Worm (Caenorhabditis elegans): ENCODE data around the gene smf-3.

smf-3 gene

DNA sequence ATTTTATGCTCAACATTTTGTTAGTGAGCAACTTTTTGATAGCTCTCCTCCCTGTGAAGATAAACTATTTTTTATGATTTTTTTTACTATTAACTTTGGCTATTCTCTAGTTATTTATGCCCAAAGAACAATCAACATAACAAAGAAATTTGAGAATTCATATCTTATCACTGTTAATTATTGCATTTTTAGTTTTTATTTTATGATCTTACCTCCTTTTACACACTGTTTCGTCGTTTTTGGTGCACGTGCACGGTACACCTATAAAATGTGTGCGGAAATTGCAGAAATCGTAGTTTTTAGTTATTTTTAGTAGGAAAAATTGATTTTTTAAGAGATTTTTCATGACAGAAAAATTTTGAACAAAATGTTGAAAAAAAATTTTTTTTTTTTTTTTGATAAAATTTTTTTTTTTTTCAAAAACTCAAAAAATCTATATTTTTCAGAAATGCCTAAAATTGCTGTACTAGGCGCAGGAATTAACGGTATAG, 4.9 kb upstream of the smf-3 start, which contains the start of gene daao-1:
Gene daao-1 (plus strand): TSS at position 441 of the 491 bp plus-strand sequence.
- TF ChIP-seq nhr-237 (tag; optimal IDR thresholded peaks at IDR 0.05) (no peak), ceh-39 (tag; optimal IDR thresholded peaks at IDR 0.05) (no peak), M03D4.4 (tag; optimal IDR thresholded peaks at IDR 0.05) (no peak), lin-13 (tag; optimal IDR thresholded peaks at IDR 0.05) (no peak), nhr-28 (tag; optimal IDR thresholded peaks at IDR 0.05) (no peak), sptf-1 (tag; optimal IDR thresholded peaks at IDR 0.05) (no peak), mls-2 (tag; optimal IDR thresholded peaks at IDR 0.05) (no peak), bed-3 (GFP tag; optimal IDR thresholded peaks at IDR 0.05) (no peak), pha-4 (tag; optimal IDR thresholded peaks at IDR 0.05) (no peak), mab-5 (tag; optimal IDR thresholded peaks at IDR 0.05) (no peak), snpc-4 (tag; optimal IDR thresholded peaks at IDR 0.05) (no peak), nhr-76 (tag; optimal IDR thresholded peaks at IDR 0.05) (no peak), cnd-1 (tag; optimal IDR thresholded peaks at IDR 0.05) (no peak), zip-8 (tag; optimal IDR thresholded peaks at IDR 0.05) (no peak), ztf-11 (tag; optimal IDR thresholded peaks at IDR 0.05) (no peak), ces-1 (GFP tag; optimal IDR thresholded peaks at IDR 0.05) (no peak), elt-3 (tag; optimal IDR thresholded peaks at IDR 0.05) (no peak)

DNA sequence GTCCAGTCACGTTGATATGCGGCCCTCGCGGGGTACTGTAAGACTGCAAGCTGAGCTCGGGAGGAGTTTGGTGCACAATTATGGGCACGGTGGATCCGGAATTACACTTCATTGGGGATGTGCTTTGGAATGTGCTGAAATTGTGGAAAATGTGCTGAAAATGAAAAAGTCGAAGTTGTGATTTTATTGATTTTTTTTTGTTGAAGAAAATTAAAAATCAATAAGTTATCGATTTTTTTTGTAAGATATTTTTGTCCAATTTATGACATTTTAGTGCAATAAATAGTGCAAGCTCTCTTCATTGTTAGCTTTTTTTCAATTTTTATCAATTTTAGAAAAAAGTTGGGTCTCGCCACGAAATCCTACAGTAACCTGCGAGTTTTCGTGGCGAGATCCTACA, 1.8 kb upstream of the smf-3 start:
- TF ChIP-seq blmp-1 (tag; optimal IDR thresholded peaks at IDR 0.05) (no peak), bed-3 (GFP tag; optimal IDR thresholded peaks at IDR 0.05) (no peak), mls-2 (tag; optimal IDR thresholded peaks at IDR 0.05) (no peak), mep-1 (tag; optimal IDR thresholded peaks at IDR 0.05) (no peak), ces-1 (GFP tag; optimal IDR thresholded peaks at IDR 0.05) (no peak), nhr-12 (tag; optimal IDR thresholded peaks at IDR 0.05) (no peak), ham-2 (GFP tag; optimal IDR thresholded peaks at IDR 0.05) (no peak), drap-1 (GFP tag; optimal IDR thresholded peaks at IDR 0.05) (no peak), mab-5 (tag; optimal IDR thresholded peaks at IDR 0.05) (no peak), pha-4 (tag; optimal IDR thresholded peaks at IDR 0.05) (no peak), lsy-2 (tag; optimal IDR thresholded peaks at IDR 0.05) (no peak), tbx-8 (GFP tag; optimal IDR thresholded peaks at IDR 0.05) (no peak), cnd-1 (tag; optimal IDR thresholded peaks at IDR 0.05) (no peak), zip-8 (tag; optimal IDR thresholded peaks at IDR 0.05) (no peak), lin-13 (tag; optimal IDR thresholded peaks at IDR 0.05) (no peak), ceh-43 (GFP tag; optimal IDR thresholded peaks at IDR 0.05) (no peak), nhr-76 (tag; optimal IDR thresholded peaks at IDR 0.05) (no peak), ceh-83 (GFP tag; optimal IDR thresholded peaks at IDR 0.05) (no peak), unc-62 (GFP tag; optimal IDR thresholded peaks at IDR 0.05) (no peak)

DNA sequence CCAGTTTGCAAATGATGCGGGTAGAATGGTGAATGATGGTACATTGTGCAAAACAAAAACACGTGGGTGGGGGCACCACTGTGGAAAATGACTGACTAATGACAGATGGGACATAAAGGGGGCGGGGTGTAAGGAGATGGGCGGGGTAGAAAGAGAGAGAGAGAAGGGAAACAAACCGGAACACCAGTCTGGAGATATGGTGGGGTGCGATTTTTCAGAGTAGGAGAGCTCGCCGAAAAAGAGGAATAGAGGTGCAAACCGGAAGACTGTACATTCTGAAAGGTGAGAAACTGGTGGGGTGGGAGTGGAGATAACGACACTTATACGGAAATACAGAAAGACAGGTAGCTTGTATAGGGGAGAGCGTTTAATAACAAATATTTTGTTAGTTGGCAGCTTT, 9.5 kb downstream of the smf-3 start, which contains the start of gene ngn-1:
Gene ngn-1 (minus strand): TSS at position 101 of the 400 bp plus-strand sequence.
- no peak for TF ChIP-seq pha-4 (tag; optimal IDR thresholded peaks at IDR 0.05)
- TF ChIP-seq nhr-76 (tag; optimal IDR thresholded peaks at IDR 0.05): no peak
- no peak for TF ChIP-seq mep-1 (tag; optimal IDR thresholded peaks at IDR 0.05)
- TF ChIP-seq ceh-83 (GFP tag; optimal IDR thresholded peaks at IDR 0.05): no peak
- no peak for TF ChIP-seq tbx-8 (GFP tag; optimal IDR thresholded peaks at IDR 0.05)
- no peak for TF ChIP-seq nhr-2 (tag; optimal IDR thresholded peaks at IDR 0.05)
- TF ChIP-seq snpc-4 (tag; optimal IDR thresholded peaks at IDR 0.05): no peak
- TF ChIP-seq zip-8 (tag; optimal IDR thresholded peaks at IDR 0.05): no peak
- TF ChIP-seq elt-1 (tag; optimal IDR thresholded peaks at IDR 0.05; ENCODE audit: borderline replicate concordance, insufficient read depth): no peak
- no peak for TF ChIP-seq unc-62 (GFP tag; optimal IDR thresholded peaks at IDR 0.05)
- no peak for TF ChIP-seq unc-120 (tag; optimal IDR thresholded peaks at IDR 0.05; ENCODE audit: poor library complexity, severe bottlenecking)
- no peak for TF ChIP-seq flh-1 (GFP tag; optimal IDR thresholded peaks at IDR 0.05)
- TF ChIP-seq ceh-43 (GFP tag; optimal IDR thresholded peaks at IDR 0.05): no peak
- no peak for TF ChIP-seq M03D4.4 (tag; optimal IDR thresholded peaks at IDR 0.05)

- no peak for TF ChIP-seq lin-32 (GFP tag; optimal IDR thresholded peaks at IDR 0.05)
- TF ChIP-seq elt-1 (tag; optimal IDR thresholded peaks at IDR 0.05; ENCODE audit: borderline replicate concordance, insufficient read depth): no peak
- no peak for TF ChIP-seq ham-2 (GFP tag; optimal IDR thresholded peaks at IDR 0.05)
- peak; percentile 30 for TF ChIP-seq nhr-2 (tag; optimal IDR thresholded peaks at IDR 0.05)
Measured at ce11 chrIV:2630145-2630544, 11.5 kb downstream of the smf-3 start.

- TF ChIP-seq lsy-2 (tag; optimal IDR thresholded peaks at IDR 0.05) (peak; percentile 60), zip-8 (tag; optimal IDR thresholded peaks at IDR 0.05) (peak; percentile 34), nhr-2 (tag; optimal IDR thresholded peaks at IDR 0.05) (peak; percentile 53), ceh-39 (tag; optimal IDR thresholded peaks at IDR 0.05) (no peak)
Measured at ce11 chrIV:2634992-2635391, 16.3 kb downstream of the smf-3 start.

Measured in whole organism, mixed stage, embryonic.